Worm (Caenorhabditis elegans) whole organism, late embryonic: ENCODE measurements around the gene snr-3.

Experiments used
- dmd-4 ChIP-seq: sonication (generic microtip); optimal IDR thresholded peaks from 2 replicates; lab custom pipeline; 2016; ENCODE audit warnings: borderline replicate concordance, missing genetic modification characterization, missing compliant biosample characterization
- dve-1 ChIP-seq: sonication (generic microtip); optimal IDR thresholded peaks from 2 replicates; lab custom pipeline; 2017; ENCODE audit warnings: antibody characterized with exemption, mild to moderate bottlenecking, missing genetic modification characterization, missing compliant biosample characterization
- elt-2 ChIP-seq: sonication (generic microtip); optimal IDR thresholded peaks from 2 replicates; lab custom pipeline; 2016; ENCODE audit warnings: missing genetic modification reagents, missing genetic modification characterization, missing compliant biosample characterization
- pros-1 ChIP-seq: fragments of 150-350 bp; optimal IDR thresholded peaks from 2 replicates; lab custom pipeline; 2014; ENCODE audit warnings: missing biosample characterization, missing genetic modification reagents, missing genetic modification characterization
- tbx-7 ChIP-seq: sonication (generic microtip); optimal IDR thresholded peaks from 2 replicates; lab custom pipeline; 2016; ENCODE audit warnings: missing genotype, missing genetic modification characterization, missing compliant biosample characterization

DNA sequence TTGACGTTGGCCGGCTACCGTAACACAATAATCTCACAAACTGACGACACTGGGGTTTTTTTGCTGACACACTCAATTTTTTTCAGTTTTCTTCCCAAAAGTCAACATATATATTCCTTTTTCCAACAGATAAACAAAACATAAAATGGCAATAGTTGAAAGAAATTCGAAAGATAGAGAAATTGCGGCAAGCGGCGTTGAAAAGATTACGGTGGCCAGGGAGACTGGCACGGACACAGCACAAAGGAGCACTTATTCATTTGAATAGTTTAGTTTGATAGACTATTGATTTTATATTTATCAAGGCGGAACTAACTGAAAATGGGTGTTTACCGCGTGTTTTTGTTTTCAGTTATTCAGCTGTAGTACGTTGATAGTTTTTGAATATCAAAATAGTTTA lies 31.8 kb upstream of the snr-3 start, which contains the start of gene toe-2:
- TF ChIP-seq elt-2 (no peak), pros-1 (tag; lab: Kevin White, UChicago) (no peak), dmd-4 (tag; lab: Kevin White, UChicago) (no peak), tbx-7 (no peak), dve-1 (no peak)
